Fruit fly (Drosophila melanogaster): ENCODE results near the gene CG1582.
A peak's percentile ranks its signal among the peaks of the same experiment; 100 is the strongest.

CG1582 gene

dm6 chrX:10899232-10899631 is at the start of gene CG1582 (continued):
- TF ChIP-seq Poxn (GFP tag; IDR thresholded peaks at IDR 0.05), result no peak
- TF ChIP-seq CG6689 (GFP tag; IDR thresholded peaks at IDR 0.05), result peak; percentile 19; the same call in 1 of the 2 replicates
- TF ChIP-seq gem (tag; optimal IDR thresholded peaks at IDR 0.05), result peak; percentile 50
- peak; percentile 24 for TF ChIP-seq bcd (GFP tag; optimal IDR thresholded peaks at IDR 0.05)
- TF ChIP-seq Oli (tag; optimal IDR thresholded peaks at IDR 0.05), result peak; percentile 14
- TF ChIP-seq ewg (GFP tag; optimal IDR thresholded peaks at IDR 0.05), result peak; percentile 16
- 0 out of 3 replicates have a peak, but pooled peaks have one; percentile 42 for TF ChIP-seq CG16813 (GFP tag; IDR thresholded peaks at IDR 0.05; ENCODE audit: partially characterized antibody)
- TF ChIP-seq CG2116 (GFP tag; optimal IDR thresholded peaks at IDR 0.05), result peak; percentile 66
- no peak for TF ChIP-seq Eip74EF (GFP tag; optimal IDR thresholded peaks at IDR 0.05)
- TF ChIP-seq E2f2 (GFP tag; IDR thresholded peaks at IDR 0.05), result peak; percentile 83
- TF ChIP-seq CG34422 (GFP tag; IDR thresholded peaks at IDR 0.05), result 0 out of 3 replicates have a peak, but pooled peaks have one; percentile 35
- no peak for TF ChIP-seq Bgb (GFP tag; IDR thresholded peaks at IDR 0.05; ENCODE audit: partially characterized antibody)
- peak; percentile 6 for TF ChIP-seq CG9817 (tag; optimal IDR thresholded peaks at IDR 0.05)
- peak; percentile 10 for TF ChIP-seq Ssrp (tag; optimal IDR thresholded peaks at IDR 0.05)
- TF ChIP-seq CG31388 (GFP tag; optimal IDR thresholded peaks at IDR 0.05), result no peak
- peak; percentile 24 for TF ChIP-seq twi (tag; optimal IDR thresholded peaks at IDR 0.05)
- no peak for TF ChIP-seq mirr (GFP tag; optimal IDR thresholded peaks at IDR 0.05)
- 0 out of 3 replicates have a peak, but pooled peaks have one; percentile 27 for TF ChIP-seq CG14860 (GFP tag; IDR thresholded peaks at IDR 0.05; ENCODE audit: partially characterized antibody)
- peak in 1 of 2 experiments; percentile 23 for TF ChIP-seq dpn (GFP tag; optimal IDR thresholded peaks at IDR 0.05)
- TF ChIP-seq CG10209 (GFP tag; optimal IDR thresholded peaks at IDR 0.05), result peak; percentile 18
- peak; percentile 53 for TF ChIP-seq CG10267 (tag; optimal IDR thresholded peaks at IDR 0.05)
- peak; percentile 14 for TF ChIP-seq gcm (GFP tag; optimal IDR thresholded peaks at IDR 0.05)
- TF ChIP-seq crp (GFP tag; optimal IDR thresholded peaks at IDR 0.05), result peak; percentile 22 to 83
- peak; percentile 20 for TF ChIP-seq CG18262 (tag; optimal IDR thresholded peaks at IDR 0.05)
- peak; percentile 80 for TF ChIP-seq Dp (GFP tag; optimal IDR thresholded peaks at IDR 0.05)
- TF ChIP-seq CG10979 (tag; optimal IDR thresholded peaks at IDR 0.05), result peak; percentile 16
- peak; percentile 4 for TF ChIP-seq Ets97D (GFP tag; optimal IDR thresholded peaks at IDR 0.05)
- peak; percentile 42; the same call in 1 of the 2 replicates for TF ChIP-seq unc-4 (GFP tag; IDR thresholded peaks at IDR 0.05; ENCODE audit: partially characterized antibody)
- peak; percentile 37 for TF ChIP-seq Sin3A (optimal IDR thresholded peaks at IDR 0.05)
- peak; percentile 40 for TF ChIP-seq CG13424 (tag; optimal IDR thresholded peaks at IDR 0.05)
- no peak for TF ChIP-seq Atf6 (GFP tag; IDR thresholded peaks at IDR 0.05)
- no peak for TF ChIP-seq CG17568 (GFP tag; optimal IDR thresholded peaks at IDR 0.05)
- TF ChIP-seq lola (GFP tag; optimal IDR thresholded peaks at IDR 0.05), result peak in 1 of 3 experiments; percentile 30
- no peak for TF ChIP-seq gsb (GFP tag; IDR thresholded peaks at IDR 0.05)
- peak; percentile 1 for TF ChIP-seq ind (GFP tag; optimal IDR thresholded peaks at IDR 0.05)
- TF ChIP-seq Pdp1 (GFP tag; optimal IDR thresholded peaks at IDR 0.05), result peak in 1 of 2 experiments; percentile 9
- TF ChIP-seq hbn (GFP tag; IDR thresholded peaks at IDR 0.05; ENCODE audit: partially characterized antibody), result no peak
- peak; percentile 32 for TF ChIP-seq CG13775 (GFP tag; optimal IDR thresholded peaks at IDR 0.05)
- TF ChIP-seq CG11723 (GFP tag; optimal IDR thresholded peaks at IDR 0.05), result no peak
- TF ChIP-seq CG4617 (GFP tag; optimal IDR thresholded peaks at IDR 0.05; ENCODE audit: borderline replicate concordance), result peak; percentile 11
- TF ChIP-seq CG15696 (tag; optimal IDR thresholded peaks at IDR 0.05), result peak; percentile 25
- TF ChIP-seq Nf-YC (tag; optimal IDR thresholded peaks at IDR 0.05), result no peak
- TF ChIP-seq CG9437 (GFP tag; optimal IDR thresholded peaks at IDR 0.05), result peak; percentile 44
- TF ChIP-seq CG34224 (GFP tag; IDR thresholded peaks at IDR 0.05; ENCODE audit: partially characterized antibody), result 0 out of 3 replicates have a peak, but pooled peaks have one; percentile 13
- TF ChIP-seq D19A (tag; optimal IDR thresholded peaks at IDR 0.05), result peak; percentile 4
- TF ChIP-seq CG15601 (tag; optimal IDR thresholded peaks at IDR 0.05), result peak; percentile 14
- no peak for TF ChIP-seq toy (GFP tag; IDR thresholded peaks at IDR 0.05)

Data from whole organism, embryonic.